Worm (Caenorhabditis elegans) whole organism, L2 larva: ENCODE results near the gene T28A11.25.

Experiments used
- F13H6.1 ChIP-seq: sonication (generic microtip); optimal IDR thresholded peaks from 2 replicates; lab custom pipeline; 2016; ENCODE audit warnings: missing genetic modification characterization, missing compliant biosample characterization
- R02D3.7 ChIP-seq: fragments of 150-350 bp; optimal IDR thresholded peaks from 2 replicates; lab custom pipeline; 2014; ENCODE audit warnings: missing biosample characterization, missing genetic modification characterization
- ZK546.5 ChIP-seq: sonication (generic microtip); optimal IDR thresholded peaks from 2 replicates; lab custom pipeline; 2017; ENCODE audit warnings: missing biosample characterization, missing genetic modification characterization
- ama-1 ChIP-seq: fragments of 150-350 bp; optimal IDR thresholded peaks from 2 replicates; lab custom pipeline; 2018; ENCODE audit warnings: inconsistent platforms
- elt-1 ChIP-seq: fragments of 150-350 bp; optimal IDR thresholded peaks from 2 replicates; lab custom pipeline; 2014; ENCODE audit warnings: missing biosample characterization, missing genetic modification characterization
- fos-1 ChIP-seq: fragments of 150-350 bp; optimal IDR thresholded peaks from 2 replicates; lab custom pipeline; 2014; ENCODE audit warnings: missing biosample characterization, missing genetic modification characterization
- lin-11 ChIP-seq: fragments of 150-350 bp; sonication (generic microtip); optimal IDR thresholded peaks from 2 replicates; lab custom pipeline; 2014; ENCODE audit warnings: missing biosample characterization, missing genetic modification characterization, inconsistent platforms, mixed read lengths
- mbf-1 ChIP-seq: sonication (generic microtip); optimal IDR thresholded peaks from 2 replicates; lab custom pipeline; 2017; ENCODE audit warnings: missing biosample characterization, missing genetic modification characterization
- nhr-237 ChIP-seq: fragments of 150-350 bp; optimal IDR thresholded peaks from 2 replicates; lab custom pipeline; 2014; ENCODE audit warnings: missing biosample characterization, missing genetic modification characterization
- peb-1 ChIP-seq: fragments of 150-350 bp; optimal IDR thresholded peaks from 2 replicates; lab custom pipeline; 2014; ENCODE audit warnings: missing biosample characterization, missing genetic modification characterization
- sma-3 ChIP-seq: sonication (generic microtip); optimal IDR thresholded peaks from 2 replicates; lab custom pipeline; 2016; ENCODE audit warnings: missing genetic modification reagents, missing genetic modification characterization, missing compliant biosample characterization
- snpc-4 ChIP-seq: fragments of 150-350 bp; optimal IDR thresholded peaks from 2 replicates; lab custom pipeline; 2014; ENCODE audit warnings: missing biosample characterization, missing genetic modification characterization
- unc-55 ChIP-seq: fragments of 150-350 bp; sonication (generic microtip); optimal IDR thresholded peaks from 3 replicates; lab custom pipeline; 2014; ENCODE audit warnings: missing biosample characterization, missing genetic modification reagents, missing genetic modification characterization
- unc-62 ChIP-seq: fragments of 150-350 bp; optimal IDR thresholded peaks from 2 replicates; lab custom pipeline; 2014; ENCODE audit warnings: missing biosample characterization, missing genetic modification reagents, missing genetic modification characterization

- no peak for TF ChIP-seq ama-1 (lab: Kevin White, UChicago)
- TF ChIP-seq elt-1 (tag; lab: Kevin White, UChicago), result no peak
- TF ChIP-seq lin-11, result no peak
- TF ChIP-seq snpc-4 (tag; lab: Kevin White, UChicago), result no peak
- no peak for TF ChIP-seq ZK546.5 (tag; lab: Kevin White, UChicago)
- TF ChIP-seq fos-1 (tag; lab: Kevin White, UChicago), result no peak
- TF ChIP-seq sma-3 (GFP tag; lab: Kevin White, UChicago), result no peak
- no peak for TF ChIP-seq nhr-237 (tag; lab: Kevin White, UChicago)
- no peak for TF ChIP-seq unc-62 (GFP tag; lab: Kevin White, UChicago)
- no peak for TF ChIP-seq unc-55 (GFP tag; lab: Kevin White, UChicago)
- no peak for TF ChIP-seq peb-1
- no peak for TF ChIP-seq mbf-1 (tag; lab: Kevin White, UChicago)
- TF ChIP-seq R02D3.7 (tag; lab: Kevin White, UChicago), result no peak
- TF ChIP-seq F13H6.1 (tag; lab: Kevin White, UChicago), result no peak
Observed at ce11 chrV:3266189-3266588, 15.4 kb upstream of the T28A11.25 start, which contains the start of gene T28A11.17.
